Worm (Caenorhabditis elegans): Measurements from ENCODE around the gene pyr-1.

ce11 chrII:8685623-8686022 is 34.7 kb downstream of the pyr-1 start, which contains the start of gene C34C6.9:
- no peak for TF ChIP-seq hlh-12 (tag; optimal IDR thresholded peaks at IDR 0.05)
- no peak for TF ChIP-seq lin-35 (GFP tag; optimal IDR thresholded peaks at IDR 0.05)
- TF ChIP-seq B0336.3 (GFP tag; IDR thresholded peaks at IDR 0.05), result no peak
- no peak for TF ChIP-seq F57A8.1 (GFP tag; optimal IDR thresholded peaks at IDR 0.05)
- TF ChIP-seq aptf-2 (GFP tag; conservative IDR thresholded peaks at IDR 0.05), result no peak
- TF ChIP-seq ztf-26 (tag; optimal IDR thresholded peaks at IDR 0.05), result no peak
- TF ChIP-seq ceh-79 (tag; optimal IDR thresholded peaks at IDR 0.05), result no peak
- no peak for TF ChIP-seq lin-40 (tag; optimal IDR thresholded peaks at IDR 0.05)

Measured in whole organism, young adult.